Fruit fly (Drosophila melanogaster): ENCODE data around the gene Cpr72Ec.

Gene Cpr72Ec

DNA sequence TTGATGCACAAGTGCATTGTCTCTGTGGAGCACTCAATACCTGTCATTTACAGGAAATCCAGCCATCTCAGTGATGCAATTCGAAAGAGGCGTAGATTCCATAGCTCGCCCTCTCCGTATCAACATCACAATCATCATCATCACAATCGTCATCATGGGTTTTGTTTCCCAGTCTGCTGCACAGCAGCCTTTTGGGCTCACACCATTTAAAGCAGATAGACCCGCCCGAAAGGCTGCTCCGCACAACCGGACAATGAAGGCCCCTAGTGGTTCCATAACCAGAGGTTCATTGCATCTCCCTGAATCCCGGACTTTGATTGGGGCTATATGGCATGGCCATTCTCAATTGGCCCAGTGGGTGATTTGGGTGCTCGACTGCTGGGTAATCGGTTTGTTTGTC lies 32.3 kb downstream of the Cpr72Ec start:
- TF ChIP-seq CG17801 (GFP tag; optimal IDR thresholded peaks at IDR 0.05; ENCODE audit: partially characterized antibody): no peak

DNA sequence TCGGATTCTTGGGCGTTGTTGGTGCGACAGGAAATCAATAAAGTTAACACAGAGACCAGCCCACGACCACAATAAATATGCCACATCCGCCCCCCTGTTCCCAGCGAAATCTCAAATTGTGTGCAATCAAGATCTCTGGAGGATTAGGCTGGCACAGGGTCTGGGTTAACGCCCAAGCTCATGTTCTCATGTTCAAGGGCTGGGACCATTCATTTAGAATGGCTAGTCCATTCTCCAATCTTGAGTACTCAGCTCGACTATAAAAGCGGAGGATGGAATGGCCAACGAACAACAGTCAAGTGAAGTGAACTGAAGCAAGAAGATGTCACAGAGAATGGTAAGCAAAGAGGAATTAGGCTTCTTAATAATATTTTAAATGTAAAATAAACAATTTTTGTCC lies 34.1 kb downstream of the Cpr72Ec start, which contains the start of gene CG13056:
Gene CG13056, plus strand, starts transcription at position 301 of the 400 bp plus-strand sequence.
- no peak for TF ChIP-seq CG17801 (GFP tag; optimal IDR thresholded peaks at IDR 0.05; ENCODE audit: partially characterized antibody)

- TF ChIP-seq CG17801 (GFP tag; optimal IDR thresholded peaks at IDR 0.05; ENCODE audit: partially characterized antibody): no peak
Measured at dm6 chr3L:16331633-16332032, 35.5 kb downstream of the Cpr72Ec start, which contains the start of gene retinin. retinin (plus strand) TSS chr3L:16331933.

DNA sequence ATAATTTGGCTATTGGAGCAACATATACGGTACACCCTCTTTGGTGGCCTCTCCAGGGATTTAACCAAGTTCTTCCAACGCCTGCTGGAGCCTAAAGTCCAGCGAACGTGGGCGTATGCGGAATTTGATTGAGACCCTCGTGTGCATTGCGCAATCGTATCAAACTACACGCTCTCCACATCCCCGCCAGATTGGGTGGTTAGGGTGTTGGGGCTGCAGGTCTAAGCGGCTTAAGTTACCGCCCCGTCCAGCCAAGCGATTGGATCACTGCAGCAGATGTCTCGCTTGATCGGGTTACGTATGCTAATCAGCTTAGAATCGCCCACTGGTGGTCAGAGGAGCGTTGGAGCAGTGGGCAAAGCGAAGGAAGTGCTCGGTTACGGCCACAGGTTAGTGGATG lies 36.4 kb downstream of the Cpr72Ec start, which contains the start of gene CG33060:
Gene CG33060, plus strand, starts transcription at position 301 of the 400 bp plus-strand sequence.
- no peak for TF ChIP-seq CG17801 (GFP tag; optimal IDR thresholded peaks at IDR 0.05; ENCODE audit: partially characterized antibody)

DNA sequence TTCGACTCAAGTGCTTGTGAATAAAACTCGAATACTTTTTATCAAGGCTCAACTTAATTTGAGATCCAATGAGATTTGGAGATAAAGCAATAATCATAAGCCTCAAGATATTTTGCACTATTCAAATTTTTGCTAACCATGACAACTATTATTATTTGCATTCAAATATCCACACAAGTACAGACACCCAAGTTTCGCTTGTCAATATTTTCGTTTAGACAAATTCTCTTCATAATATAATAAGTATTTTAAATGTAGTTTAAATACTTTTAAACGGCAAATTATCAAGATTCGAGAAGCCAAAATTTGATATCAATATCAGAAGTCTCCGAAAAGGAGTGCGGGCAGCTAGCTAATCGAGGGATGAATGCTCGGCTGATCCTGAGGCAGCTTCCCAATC lies 37.6 kb downstream of the Cpr72Ec start, which contains the start of gene CG33061:
Gene CG33061, plus strand, starts transcription at position 301 of the 400 bp plus-strand sequence.
- no peak for TF ChIP-seq CG17801 (GFP tag; optimal IDR thresholded peaks at IDR 0.05; ENCODE audit: partially characterized antibody)

DNA sequence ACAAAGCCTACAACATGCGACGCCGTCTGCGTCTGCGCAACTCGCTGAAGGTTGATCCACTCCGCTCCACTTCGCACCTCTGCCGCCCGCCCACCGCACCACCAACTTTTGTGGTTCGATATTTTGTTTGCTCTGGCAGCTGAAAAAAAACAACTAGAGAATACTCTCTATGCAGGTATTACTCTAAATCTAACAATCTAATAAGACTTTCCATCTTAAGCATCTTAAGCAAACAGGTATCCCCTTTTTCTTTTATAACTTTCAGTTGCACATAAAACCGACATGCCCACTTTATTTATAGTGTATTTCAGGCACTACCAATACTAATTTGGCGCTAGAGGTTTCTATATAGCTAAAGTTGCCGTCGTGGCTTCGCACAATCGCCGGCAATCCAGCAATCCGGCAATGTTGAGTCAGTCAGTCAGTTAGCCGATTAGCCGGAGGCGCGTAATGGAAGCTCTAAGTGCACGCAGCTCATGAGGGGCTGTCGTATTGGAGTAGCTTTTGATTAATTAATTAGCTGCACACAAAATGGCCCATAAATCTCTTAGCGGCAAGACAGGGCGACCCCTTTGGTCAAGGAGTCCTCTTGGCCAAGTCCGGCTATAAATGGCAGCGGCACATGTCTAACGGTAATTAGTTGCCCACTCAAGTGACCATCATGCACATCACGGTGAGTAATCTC lies 38.8 kb downstream of the Cpr72Ec start, which contains the start of gene CG13058:
Gene CG13058, plus strand, starts transcription at position 635 of the 685 bp plus-strand sequence.
- TF ChIP-seq CG17801 (GFP tag; optimal IDR thresholded peaks at IDR 0.05; ENCODE audit: partially characterized antibody): no peak

dm6 chr3L:16327776-16328175 lies 39.4 kb downstream of the Cpr72Ec start, which contains the start of gene CG13038:
CG13038 (minus strand) TSS chr3L:16327893.
- TF ChIP-seq CG17801 (GFP tag; optimal IDR thresholded peaks at IDR 0.05; ENCODE audit: partially characterized antibody): no peak

dm6 chr3L:16326657-16327056 lies 40.5 kb downstream of the Cpr72Ec start, which contains the start of the genes CG13040 and CG13039:
CG13040 (minus strand) TSS chr3L:16326757.
CG13039 (minus strand) TSS chr3L:16326762.
- TF ChIP-seq CG17801 (GFP tag; optimal IDR thresholded peaks at IDR 0.05; ENCODE audit: partially characterized antibody): no peak

- no peak for TF ChIP-seq CG17801 (GFP tag; optimal IDR thresholded peaks at IDR 0.05; ENCODE audit: partially characterized antibody)
Measured at dm6 chr3L:16323372-16323771, 43.8 kb downstream of the Cpr72Ec start, which contains the start of gene CG13059. CG13059 (plus strand) TSS chr3L:16323672.

- TF ChIP-seq CG17801 (GFP tag; optimal IDR thresholded peaks at IDR 0.05; ENCODE audit: partially characterized antibody): no peak
Measured at dm6 chr3L:16321172-16321571, 46.0 kb downstream of the Cpr72Ec start, which contains the start of gene CG42718. CG42718 (minus strand) TSS chr3L:16321272.

- TF ChIP-seq CG17801 (GFP tag; optimal IDR thresholded peaks at IDR 0.05; ENCODE audit: partially characterized antibody): no peak
Measured at dm6 chr3L:16319399-16319906, 47.7 kb downstream of the Cpr72Ec start, which contains the start of the genes CG13041 and CG13060. CG13041 (minus strand) TSS chr3L:16319526. CG13060 (plus strand) TSS chr3L:16319856.

- no peak for TF ChIP-seq CG17801 (GFP tag; optimal IDR thresholded peaks at IDR 0.05; ENCODE audit: partially characterized antibody)
Measured at dm6 chr3L:16317724-16318123, 49.4 kb downstream of the Cpr72Ec start, which contains the start of gene Nplp3. Nplp3 (plus strand) TSS chr3L:16318024.
